Worm (Caenorhabditis elegans) whole organism, young adult: ENCODE results near the gene F09E5.8.

Experiments used
- B0336.3 ChIP-seq: fragments of 200-800 bp; sonication (Bioruptor generic); IDR thresholded peaks from 2 replicates; pipeline ENCODE4 v1.3.6; 2022; ENCODE audit warnings: missing genetic modification characterization, missing compliant biosample characterization
- Y79H2A.3 ChIP-seq: fragments of 200-800 bp; sonication (Bioruptor generic); conservative IDR thresholded peaks from 2 replicates; pipeline ENCODE4 v1.3.6; 2022; ENCODE audit warnings: missing genetic modification reagents, missing genetic modification characterization, missing compliant biosample characterization
- ceh-79 ChIP-seq: sonication (generic microtip); optimal IDR thresholded peaks from 2 replicates; lab custom pipeline; 2017; ENCODE audit warnings: mild to moderate bottlenecking, missing genetic modification characterization, missing compliant biosample characterization
- fkh-3 ChIP-seq: sonication (generic microtip); optimal IDR thresholded peaks from 2 replicates; lab custom pipeline; 2016; ENCODE audit warnings: mild to moderate bottlenecking, missing genetic modification characterization, missing compliant biosample characterization
- nfya-1 ChIP-seq: sonication (generic microtip); optimal IDR thresholded peaks from 2 replicates; lab custom pipeline; 2017; ENCODE audit warnings: antibody characterized with exemption, missing compliant biosample characterization, missing genetic modification characterization, borderline replicate concordance; ENCODE audit not compliant: insufficient read depth
- pha-4 ChIP-seq: fragments of 150-350 bp; sonication (generic microtip); optimal IDR thresholded peaks from 2 replicates; lab custom pipeline; 2014; ENCODE audit warnings: missing biosample characterization, missing genetic modification reagents, missing genetic modification characterization
- sea-2 ChIP-seq: fragments of 200-800 bp; sonication (Bioruptor generic); IDR thresholded peaks from 2 replicates; pipeline ENCODE4 v1.3.6; 2022; ENCODE audit warnings: missing genetic modification characterization, missing compliant biosample characterization

ce11 chrII:5378239-5378521 lies 27.7 kb downstream of the F09E5.8 start:
- no peak for TF ChIP-seq sea-2 (GFP tag; lab: Robert Waterston, UW)
- TF ChIP-seq pha-4 (tag; lab: Kevin White, UChicago), result no peak
- no peak for TF ChIP-seq fkh-3 (tag; lab: Kevin White, UChicago)
- no peak for TF ChIP-seq nfya-1 (tag; lab: Kevin White, UChicago)
- TF ChIP-seq B0336.3 (GFP tag; lab: Robert Waterston, UW), result no peak
- no peak for TF ChIP-seq ceh-79 (tag; lab: Kevin White, UChicago)
- TF ChIP-seq Y79H2A.3 (GFP tag; lab: Robert Waterston, UW), result no peak
